Fruit fly (Drosophila melanogaster) whole organism, pupa: ENCODE measurements around the gene Targ3.

Source experiments
- CG13204 ChIP-seq: fragments of 200-800 bp; sonication (Bioruptor generic); optimal IDR thresholded peaks from 2 replicates; lab custom pipeline; 2018; ENCODE audit warnings: missing biosample characterization, mild to moderate bottlenecking, missing genetic modification characterization, moderate library complexity
- CG32121 ChIP-seq: fragments of 200-800 bp; sonication (Bioruptor generic); IDR thresholded peaks from 2 replicates; pipeline ENCODE4 v1.3.6; 2022; ENCODE audit warnings: missing biosample characterization, missing genetic modification characterization
- CG34367 ChIP-seq: fragments of 200-800 bp; sonication (Bioruptor generic); optimal IDR thresholded peaks from 2 replicates; lab custom pipeline; 2018; ENCODE audit warnings: missing biosample characterization, mild to moderate bottlenecking, missing genetic modification characterization
- CG9948 ChIP-seq: fragments of 200-800 bp; sonication (Bioruptor generic); optimal IDR thresholded peaks from 2 replicates; lab custom pipeline; 2018; ENCODE audit warnings: missing biosample characterization, mild to moderate bottlenecking, missing genetic modification characterization, moderate library complexity
- Ets98B ChIP-seq: fragments of 200-800 bp; sonication (Bioruptor generic); IDR thresholded peaks from 2 replicates; pipeline ENCODE4 v1.3.6; 2022; ENCODE audit warnings: missing biosample characterization, missing genetic modification characterization
- Pif1A ChIP-seq: fragments of 200-800 bp; sonication (Bioruptor generic); optimal IDR thresholded peaks from 3 replicates; lab custom pipeline; 2016; ENCODE audit warnings: missing biosample characterization, missing genetic modification characterization

DNA sequence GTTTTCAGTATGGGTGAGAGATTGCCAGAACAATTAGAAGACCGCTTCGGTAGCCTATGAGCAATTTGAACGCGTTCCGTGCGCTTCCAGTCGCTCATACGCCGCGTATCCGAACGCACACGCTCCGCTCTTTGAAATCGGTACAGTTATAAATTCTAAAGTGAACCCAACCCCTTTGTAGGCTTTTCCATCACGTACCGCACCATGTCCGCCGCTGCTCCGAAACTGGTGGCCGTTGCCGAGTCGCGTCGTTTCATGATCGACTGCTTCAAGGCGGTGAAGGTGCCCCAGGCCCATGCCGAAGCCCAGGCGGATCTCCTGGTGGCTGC lies 8.8 kb downstream of the Targ3 start:
- TF ChIP-seq CG13204 (GFP tag; lab: Kevin White, UChicago) (no peak), CG9948 (tag; lab: Kevin White, UChicago) (no peak), Pif1A (no peak), CG34367 (tag; lab: Kevin White, UChicago) (no peak), Ets98B (no peak), CG32121 (GFP tag; lab: Robert Waterston, UW) (no peak)
